Worm (Caenorhabditis elegans) whole organism, young adult: Measurements from ENCODE around the gene H41C03.1.

Experiments used
- Y95B8A.8 ChIP-seq: fragments of 200-800 bp; sonication (Bioruptor generic); IDR thresholded peaks from 2 replicates; pipeline ENCODE4 v1.3.6; 2022; ENCODE audit warnings: missing genetic modification reagents, missing genetic modification characterization, missing compliant biosample characterization
- athp-1 ChIP-seq: sonication (generic microtip); optimal IDR thresholded peaks from 2 replicates; lab custom pipeline; 2017; ENCODE audit warnings: mild to moderate bottlenecking, missing genetic modification characterization, missing compliant biosample characterization
- attf-6 ChIP-seq: fragments of 200-800 bp; sonication (Bioruptor generic); IDR thresholded peaks from 2 replicates; pipeline ENCODE4 v1.3.6; 2022; ENCODE audit warnings: missing genetic modification reagents, missing genetic modification characterization, missing compliant biosample characterization
- die-1 ChIP-seq: sonication (generic microtip); optimal IDR thresholded peaks from 2 replicates; lab custom pipeline; 2016; ENCODE audit warnings: missing genotype, mild to moderate bottlenecking, missing genetic modification characterization, missing compliant biosample characterization
- him-1 ChIP-seq: sonication (generic microtip); optimal IDR thresholded peaks from 2 replicates; lab custom pipeline; 2016; ENCODE audit warnings: missing genotype, missing genetic modification reagents, missing genetic modification characterization, missing compliant biosample characterization
- hrde-1 ChIP-seq: sonication (generic microtip); optimal IDR thresholded peaks from 2 replicates; lab custom pipeline; 2016; ENCODE audit warnings: missing genetic modification characterization, mild to moderate bottlenecking, missing compliant biosample characterization, moderate library complexity, missing genotype, missing genetic modification reagents, borderline replicate concordance
- mes-4 ChIP-seq: sonication (generic microtip); optimal IDR thresholded peaks from 2 replicates; lab custom pipeline; 2016; ENCODE audit warnings: missing genotype, missing genetic modification characterization, missing compliant biosample characterization
- nhr-27 ChIP-seq: fragments of 200-800 bp; sonication (Bioruptor generic); optimal IDR thresholded peaks from 2 replicates; lab custom pipeline; 2018; ENCODE audit warnings: mild to moderate bottlenecking, missing genetic modification characterization, moderate library complexity, missing compliant biosample characterization
- rpc-1 ChIP-seq, 2 experiments: fragments of 150-350 bp in 1 of 2; sonication (generic microtip) in 1 of 2; optimal IDR thresholded peaks; 2 replicates each; lab custom pipeline; 2014 to 2018; ENCODE audit warnings: missing biosample characterization in 1 of 2, missing genetic modification characterization in 1 of 2, missing genetic modification reagents in 1 of 2, missing genotype in 1 of 2
- sea-2 ChIP-seq: fragments of 200-800 bp; sonication (Bioruptor generic); IDR thresholded peaks from 2 replicates; pipeline ENCODE4 v1.3.6; 2022; ENCODE audit warnings: missing genetic modification characterization, missing compliant biosample characterization
- snpc-4 ChIP-seq, 5 experiments: fragments of 150-350 bp in 1 of 5; sonication (generic microtip) in 4 of 5; optimal IDR thresholded peaks; 2 replicates each; lab custom pipeline; 2014 to 2018; ENCODE audit warnings: missing genetic modification characterization in 5 of 5, missing biosample characterization in 3 of 5, antibody characterized with exemption in 2 of 5, mild to moderate bottlenecking in 2 of 5, missing compliant biosample characterization in 2 of 5, missing genotype in 2 of 5, moderate library complexity in 2 of 5, missing genetic modification reagents in 1 of 5
- unc-130 ChIP-seq: sonication (generic microtip); optimal IDR thresholded peaks from 2 replicates; lab custom pipeline; 2016; ENCODE audit warnings: missing genetic modification reagents, missing genetic modification characterization, missing compliant biosample characterization
- unc-62 ChIP-seq: fragments of 150-350 bp; optimal IDR thresholded peaks from 2 replicates; lab custom pipeline; 2014; ENCODE audit warnings: missing biosample characterization, missing genetic modification reagents, missing genetic modification characterization

- TF ChIP-seq die-1 (no peak), snpc-4 (GFP tag; optimal IDR thresholded peaks at IDR 0.05; lab: Kevin White, UChicago) (no peak), snpc-4 (tag; optimal IDR thresholded peaks at IDR 0.05; lab: Kevin White, UChicago) (no peak), mes-4 (tag; lab: Kevin White, UChicago) (no peak), attf-6 (GFP tag; lab: Robert Waterston, UW) (no peak), sea-2 (no peak), him-1 (tag; lab: Kevin White, UChicago) (no peak), nhr-27 (tag; lab: Kevin White, UChicago) (peak; percentile 18), Y95B8A.8 (GFP tag; lab: Robert Waterston, UW) (no peak), hrde-1 (tag; lab: Kevin White, UChicago) (no peak), unc-62 (GFP tag; lab: Kevin White, UChicago) (no peak), athp-1 (tag; lab: Kevin White, UChicago) (no peak), unc-130 (GFP tag; lab: Kevin White, UChicago) (no peak), rpc-1 (optimal IDR thresholded peaks at IDR 0.05; lab: Kevin White, UChicago) (no peak), rpc-1 (tag; optimal IDR thresholded peaks at IDR 0.05; lab: Kevin White, UChicago) (no peak)
These were observed 47.3 kb downstream of the H41C03.1 start for ce11 chrII:5901407-5902026.
